Worm (Caenorhabditis elegans): ENCODE measurements around the gene ugt-43.

- TF ChIP-seq flt-1 (GFP tag; IDR thresholded peaks at IDR 0.05) (no peak), ztf-29 (GFP tag; IDR thresholded peaks at IDR 0.05) (no peak), T22C8.4 (GFP tag; IDR thresholded peaks at IDR 0.05) (no peak), ref-1 (GFP tag; conservative IDR thresholded peaks at IDR 0.05) (0 out of 2 replicates have a peak, but pooled peaks have one; percentile 2), cog-1 (tag; optimal IDR thresholded peaks at IDR 0.05) (no peak), med-1 (GFP tag; optimal IDR thresholded peaks at IDR 0.05; ENCODE audit: insufficient read depth) (no peak), klf-2 (GFP tag; conservative IDR thresholded peaks at IDR 0.05) (no peak), tab-1 (GFP tag; IDR thresholded peaks at IDR 0.05) (no peak), ztf-23 (GFP tag; IDR thresholded peaks at IDR 0.05) (no peak)
Measured at ce11 chrIV:10438901-10439300, 25.5 kb upstream of the ugt-43 start, which contains the start of gene F13B12.3.
